Fruit fly (Drosophila melanogaster): Measurements from ENCODE around the gene Fum3.

- no peak for TF ChIP-seq CG16779 (tag; optimal IDR thresholded peaks at IDR 0.05)
- TF ChIP-seq eg (GFP tag; IDR thresholded peaks at IDR 0.05) = peak; percentile 35; the same call in 1 of the 3 replicates
- no peak for TF ChIP-seq CG31627 (GFP tag; optimal IDR thresholded peaks at IDR 0.05)
- no peak for TF ChIP-seq Sox15 (GFP tag; optimal IDR thresholded peaks at IDR 0.05)
- peak; percentile 64 for TF ChIP-seq Eip78C (GFP tag)
- TF ChIP-seq Hr39 (GFP tag; optimal IDR thresholded peaks at IDR 0.05) = no peak
- no peak for TF ChIP-seq net (GFP tag; optimal IDR thresholded peaks at IDR 0.05)
- TF ChIP-seq Eip93F (GFP tag; optimal IDR thresholded peaks at IDR 0.05) = no peak
- no peak for TF ChIP-seq Gug (GFP tag; IDR thresholded peaks at IDR 0.05)
- TF ChIP-seq CG6854 (GFP tag; optimal IDR thresholded peaks at IDR 0.05) = peak; percentile 80
- TF ChIP-seq CG6792 (GFP tag; optimal IDR thresholded peaks at IDR 0.05) = no peak
- peak; percentile 51 for TF ChIP-seq CG9139 (GFP tag; optimal IDR thresholded peaks at IDR 0.05)
Observed at dm6 chr3L:11493090-11493807, 27.6 kb upstream of the Fum3 start.
